Worm (Caenorhabditis elegans): ENCODE results near the gene F13E9.5.

DNA sequence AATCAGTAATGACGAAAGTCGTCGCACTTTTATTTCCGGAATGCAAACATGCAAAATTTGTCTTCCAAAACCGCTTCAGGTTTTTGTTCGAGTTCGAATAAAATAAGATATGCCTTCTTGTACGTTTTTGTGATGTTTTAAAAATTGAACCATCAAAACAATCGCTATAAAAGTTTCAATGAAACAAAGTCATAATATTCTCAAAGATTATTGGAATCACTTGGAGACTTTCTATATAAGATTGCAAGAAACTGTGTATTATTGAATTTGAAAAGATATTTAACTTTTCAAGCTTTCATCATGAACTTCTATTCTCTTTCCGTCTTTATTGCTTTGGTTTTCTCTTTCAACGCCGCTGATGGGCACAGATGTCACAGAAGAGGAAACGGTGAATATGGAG is 7.3 kb downstream of the F13E9.5 start, which contains the start of gene fipr-14:
- TF ChIP-seq F13H6.1 (tag; optimal IDR thresholded peaks at IDR 0.05) (no peak), ets-4 (tag; optimal IDR thresholded peaks at IDR 0.05) (no peak), lim-6 (tag; optimal IDR thresholded peaks at IDR 0.05) (no peak), hlh-8 (tag; optimal IDR thresholded peaks at IDR 0.05) (no peak), unc-55 (GFP tag; optimal IDR thresholded peaks at IDR 0.05) (no peak), nhr-11 (tag; optimal IDR thresholded peaks at IDR 0.05) (no peak)

Data from whole organism, late embryonic.